Fruit fly (Drosophila melanogaster) whole organism, prepupa: ENCODE measurements around the gene Ccdc39.

Experiments
- Blimp-1 ChIP-seq: fragments of 200-800 bp; sonication (Bioruptor generic); optimal IDR thresholded peaks from 3 replicates; lab custom pipeline; 2017; ENCODE audit warnings: missing biosample characterization, missing genetic modification characterization, mild to moderate bottlenecking, moderate library complexity, missing genetic modification reagents
- CG10631 ChIP-seq: fragments of 200-800 bp; sonication (Bioruptor generic); optimal IDR thresholded peaks from 2 replicates; lab custom pipeline; 2016; ENCODE audit warnings: missing biosample characterization, missing genetic modification characterization
- CG10669 ChIP-seq: fragments of 200-800 bp; sonication (Bioruptor generic); optimal IDR thresholded peaks from 3 replicates; lab custom pipeline; 2018; ENCODE audit warnings: missing biosample characterization, mild to moderate bottlenecking, missing genetic modification characterization, moderate library complexity
- CG11762 ChIP-seq: fragments of 200-800 bp; sonication (Bioruptor generic); optimal IDR thresholded peaks from 3 replicates; lab custom pipeline; 2016; ENCODE audit warnings: missing biosample characterization, missing genetic modification characterization; ENCODE audit not compliant: insufficient read depth
- CG15336 ChIP-seq: fragments of 200-800 bp; sonication (Bioruptor generic); IDR thresholded peaks from 2 replicates; pipeline ENCODE4 v1.3.6; 2022; ENCODE audit warnings: missing biosample characterization, missing genetic modification characterization
- CG3032 ChIP-seq: fragments of 200-800 bp; optimal IDR thresholded peaks from 2 replicates; lab custom pipeline; 2019; ENCODE audit warnings: missing biosample characterization, mild to moderate bottlenecking, missing genetic modification characterization, moderate library complexity
- CG31627 ChIP-seq: fragments of 200-800 bp; sonication (Bioruptor generic); optimal IDR thresholded peaks from 3 replicates; lab custom pipeline; 2016; ENCODE audit warnings: missing biosample characterization, missing genetic modification characterization
- CG32006 ChIP-seq: fragments of 200-800 bp; sonication (Bioruptor generic); optimal IDR thresholded peaks from 3 replicates; lab custom pipeline; 2017; ENCODE audit warnings: missing biosample characterization, mild to moderate bottlenecking, missing genetic modification characterization
- CG3919 ChIP-seq: fragments of 200-800 bp; sonication (Bioruptor generic); optimal IDR thresholded peaks from 3 replicates; lab custom pipeline; 2016; ENCODE audit warnings: missing biosample characterization, missing genetic modification characterization
- CG6163 ChIP-seq: fragments of 200-800 bp; sonication (Bioruptor generic); IDR thresholded peaks from 3 replicates; pipeline ENCODE4 v1.3.6; 2022; ENCODE audit warnings: missing biosample characterization, missing genetic modification characterization
- CG6276 ChIP-seq: fragments of 200-800 bp; sonication (Bioruptor generic); optimal IDR thresholded peaks from 2 replicates; lab custom pipeline; 2017; ENCODE audit warnings: missing biosample characterization, mild to moderate bottlenecking, missing genetic modification characterization
- CG6808 ChIP-seq: fragments of 200-800 bp; sonication (Bioruptor generic); optimal IDR thresholded peaks from 3 replicates; lab custom pipeline; 2017; ENCODE audit warnings: missing biosample characterization, missing genetic modification characterization, mild to moderate bottlenecking, moderate library complexity, missing genetic modification reagents
- CG6854 ChIP-seq: fragments of 200-800 bp; sonication (Bioruptor generic); optimal IDR thresholded peaks from 2 replicates; lab custom pipeline; 2017; ENCODE audit warnings: missing biosample characterization, mild to moderate bottlenecking, missing genetic modification characterization
- CG7368 ChIP-seq: fragments of 200-800 bp; sonication (Bioruptor generic); optimal IDR thresholded peaks from 3 replicates; lab custom pipeline; 2016; ENCODE audit warnings: missing biosample characterization, missing genetic modification characterization
- CG8119 ChIP-seq: fragments of 200-800 bp; sonication (Bioruptor generic); IDR thresholded peaks from 3 replicates; pipeline ENCODE4 v1.3.6; 2022; ENCODE audit warnings: missing biosample characterization, missing genetic modification characterization
- CG8319 ChIP-seq: fragments of 200-800 bp; sonication (Bioruptor generic); optimal IDR thresholded peaks from 3 replicates; lab custom pipeline; 2016; ENCODE audit warnings: missing biosample characterization, missing genetic modification characterization
- CG8632 ChIP-seq: fragments of 200-800 bp; sonication (Bioruptor generic); optimal IDR thresholded peaks from 3 replicates; lab custom pipeline; 2016; ENCODE audit warnings: missing biosample characterization, missing genetic modification characterization
- CG9139 ChIP-seq: fragments of 200-800 bp; sonication (Bioruptor generic); optimal IDR thresholded peaks from 3 replicates; lab custom pipeline; 2017; ENCODE audit warnings: missing biosample characterization, mild to moderate bottlenecking, missing genetic modification characterization
- Eip78C ChIP-seq: fragments of 200-800 bp; sonication (Bioruptor generic); peaks from one replicate; lab custom pipeline; 2016; ENCODE audit warnings: missing biosample characterization, missing genetic modification characterization
- Ets21C ChIP-seq: fragments of 200-800 bp; sonication (Bioruptor generic); optimal IDR thresholded peaks from 3 replicates; lab custom pipeline; 2016; ENCODE audit warnings: missing biosample characterization, missing genetic modification characterization
- Ets96B ChIP-seq: fragments of 200-800 bp; optimal IDR thresholded peaks from 2 replicates; lab custom pipeline; 2019; ENCODE audit warnings: missing biosample characterization, mild to moderate bottlenecking, missing genetic modification characterization, moderate library complexity
- Hr38 ChIP-seq: sonication (Bioruptor generic); optimal IDR thresholded peaks from 2 replicates; lab custom pipeline; 2016; ENCODE audit warnings: missing biosample characterization, missing genetic modification characterization
- Hr39 ChIP-seq: fragments of 200-800 bp; sonication (Bioruptor generic); optimal IDR thresholded peaks from 2 replicates; lab custom pipeline; 2016; ENCODE audit warnings: missing biosample characterization, missing genetic modification characterization
- Hr4 ChIP-seq: fragments of 200-800 bp; sonication (Bioruptor generic); optimal IDR thresholded peaks from 3 replicates; lab custom pipeline; 2016; ENCODE audit warnings: missing biosample characterization, missing genetic modification characterization
- Lpt ChIP-seq: fragments of 200-800 bp; sonication (Bioruptor generic); optimal IDR thresholded peaks from 3 replicates; lab custom pipeline; 2016; ENCODE audit warnings: missing biosample characterization, missing genetic modification characterization
- Met ChIP-seq: fragments of 200-800 bp; sonication (Bioruptor generic); optimal IDR thresholded peaks from 3 replicates; lab custom pipeline; 2016; ENCODE audit warnings: missing biosample characterization, missing genetic modification characterization
- OdsH ChIP-seq: fragments of 200-800 bp; sonication (Bioruptor generic); optimal IDR thresholded peaks from 3 replicates; lab custom pipeline; 2016; ENCODE audit warnings: missing biosample characterization, missing genetic modification characterization
- Smox ChIP-seq: fragments of 200-800 bp; sonication (Bioruptor generic); optimal IDR thresholded peaks from 3 replicates; lab custom pipeline; 2016; ENCODE audit warnings: missing biosample characterization, missing genetic modification characterization
- Sox102F ChIP-seq: fragments of 200-800 bp; sonication (Bioruptor generic); optimal IDR thresholded peaks from 2 replicates; lab custom pipeline; 2016; ENCODE audit warnings: missing biosample characterization, mild to moderate bottlenecking, missing genetic modification characterization
- Sox14 ChIP-seq: fragments of 200-800 bp; sonication (Bioruptor generic); optimal IDR thresholded peaks from 3 replicates; lab custom pipeline; 2016; ENCODE audit warnings: missing biosample characterization, missing genetic modification characterization
- Sox15 ChIP-seq: fragments of 200-800 bp; sonication (Bioruptor generic); optimal IDR thresholded peaks from 3 replicates; lab custom pipeline; 2016; ENCODE audit warnings: missing biosample characterization, missing genetic modification characterization
- achi ChIP-seq: fragments of 200-800 bp; sonication (Bioruptor generic); optimal IDR thresholded peaks from 3 replicates; lab custom pipeline; 2016; ENCODE audit warnings: missing biosample characterization, missing genetic modification characterization
- acj6 ChIP-seq: fragments of 200-800 bp; sonication (Bioruptor generic); optimal IDR thresholded peaks from 3 replicates; lab custom pipeline; 2016; ENCODE audit warnings: missing biosample characterization, missing genetic modification characterization
- cyc ChIP-seq: fragments of 200-800 bp; sonication (Bioruptor generic); optimal IDR thresholded peaks from 3 replicates; lab custom pipeline; 2016; ENCODE audit warnings: missing biosample characterization, missing genetic modification characterization
- dsx ChIP-seq: fragments of 200-800 bp; optimal IDR thresholded peaks from 3 replicates; lab custom pipeline; 2019; ENCODE audit warnings: missing biosample characterization, mild to moderate bottlenecking, missing genetic modification characterization, moderate library complexity; ENCODE audit not compliant: poor library complexity, severe bottlenecking
- esn ChIP-seq: fragments of 200-800 bp; sonication (Bioruptor generic); optimal IDR thresholded peaks from 2 replicates; lab custom pipeline; 2016; ENCODE audit warnings: missing biosample characterization, mild to moderate bottlenecking, missing genetic modification characterization, moderate library complexity
- fd85E ChIP-seq: fragments of 200-800 bp; sonication (Bioruptor generic); optimal IDR thresholded peaks from 3 replicates; lab custom pipeline; 2016; ENCODE audit warnings: missing biosample characterization, missing genetic modification characterization
- fkh ChIP-seq: fragments of 200-800 bp; sonication (Bioruptor generic); optimal IDR thresholded peaks from 3 replicates; lab custom pipeline; 2017; ENCODE audit warnings: missing biosample characterization, mild to moderate bottlenecking, missing genetic modification characterization, moderate library complexity
- lz ChIP-seq: fragments of 200-800 bp; sonication (Bioruptor generic); optimal IDR thresholded peaks from 3 replicates; lab custom pipeline; 2016; ENCODE audit warnings: missing biosample characterization, missing genetic modification characterization
- net ChIP-seq: fragments of 200-800 bp; sonication (Bioruptor generic); optimal IDR thresholded peaks from 3 replicates; lab custom pipeline; 2016; ENCODE audit warnings: missing biosample characterization, missing genetic modification characterization
- pdm3 ChIP-seq: fragments of 200-800 bp; sonication (Bioruptor generic); optimal IDR thresholded peaks from 3 replicates; lab custom pipeline; 2016; ENCODE audit warnings: missing biosample characterization, missing genetic modification characterization
- spab ChIP-seq: fragments of 200-800 bp; sonication (Bioruptor generic); optimal IDR thresholded peaks from 2 replicates; lab custom pipeline; 2017; ENCODE audit warnings: missing biosample characterization, mild to moderate bottlenecking, missing genetic modification characterization, missing genetic modification reagents
- ss ChIP-seq, 2 experiments: fragments of 200-800 bp; sonication (Bioruptor generic); optimal IDR thresholded peaks; 2 replicates in 1 of 2; 3 replicates in 1 of 2; lab custom pipeline; 2017 to 2018; ENCODE audit warnings: mild to moderate bottlenecking in 2 of 2, missing biosample characterization in 2 of 2, missing genetic modification characterization in 2 of 2, moderate library complexity in 1 of 2
- svp ChIP-seq: fragments of 200-800 bp; sonication (Bioruptor generic); peaks from one replicate; lab custom pipeline; 2016; ENCODE audit warnings: missing biosample characterization, missing genetic modification characterization
- topi ChIP-seq: fragments of 200-800 bp; sonication (Bioruptor generic); optimal IDR thresholded peaks from 3 replicates; lab custom pipeline; 2016; ENCODE audit warnings: missing biosample characterization, missing genetic modification characterization
- vri ChIP-seq: fragments of 200-800 bp; sonication (Bioruptor generic); optimal IDR thresholded peaks from 3 replicates; lab custom pipeline; 2016; ENCODE audit warnings: missing biosample characterization, mild to moderate bottlenecking, missing genetic modification characterization

The Ccdc39 gene

DNA sequence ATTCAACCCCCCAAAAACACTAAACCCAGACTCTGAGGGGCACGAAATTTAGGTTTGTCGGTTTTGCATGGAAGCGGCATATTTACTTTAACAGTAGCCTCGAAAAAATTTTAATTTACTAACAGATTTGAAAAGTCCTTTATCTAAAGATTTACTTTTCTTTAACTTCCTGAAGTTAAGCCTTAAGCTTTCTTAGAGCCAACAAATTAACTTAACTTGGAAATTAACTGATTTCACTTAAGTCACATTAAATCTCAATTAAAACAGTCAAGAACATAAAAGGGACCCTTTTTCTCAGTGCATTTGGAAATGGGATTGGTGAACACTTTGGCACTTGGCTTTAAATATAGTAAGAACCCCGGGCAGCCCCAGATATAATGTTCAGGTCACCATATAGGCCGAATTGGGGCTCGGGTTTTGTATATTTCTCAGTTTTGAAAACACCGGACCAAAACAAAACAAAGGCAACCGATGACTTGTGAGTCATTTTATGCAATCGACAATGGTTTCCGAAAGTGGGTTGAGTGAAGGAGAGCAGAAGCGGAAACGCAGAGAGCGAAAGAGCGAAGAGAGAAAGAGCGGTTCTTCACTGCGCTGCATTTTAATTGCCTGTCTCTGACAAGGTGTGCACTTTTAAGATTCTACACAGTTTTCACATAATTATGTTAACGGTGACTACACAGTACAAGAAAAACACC is 45.9 kb downstream of the Ccdc39 start (continued):
- TF ChIP-seq esn = peak; percentile 48
- TF ChIP-seq CG3919 = peak; percentile 32
- peak; percentile 49 for TF ChIP-seq achi (GFP tag; lab: Kevin White, UChicago)

DNA sequence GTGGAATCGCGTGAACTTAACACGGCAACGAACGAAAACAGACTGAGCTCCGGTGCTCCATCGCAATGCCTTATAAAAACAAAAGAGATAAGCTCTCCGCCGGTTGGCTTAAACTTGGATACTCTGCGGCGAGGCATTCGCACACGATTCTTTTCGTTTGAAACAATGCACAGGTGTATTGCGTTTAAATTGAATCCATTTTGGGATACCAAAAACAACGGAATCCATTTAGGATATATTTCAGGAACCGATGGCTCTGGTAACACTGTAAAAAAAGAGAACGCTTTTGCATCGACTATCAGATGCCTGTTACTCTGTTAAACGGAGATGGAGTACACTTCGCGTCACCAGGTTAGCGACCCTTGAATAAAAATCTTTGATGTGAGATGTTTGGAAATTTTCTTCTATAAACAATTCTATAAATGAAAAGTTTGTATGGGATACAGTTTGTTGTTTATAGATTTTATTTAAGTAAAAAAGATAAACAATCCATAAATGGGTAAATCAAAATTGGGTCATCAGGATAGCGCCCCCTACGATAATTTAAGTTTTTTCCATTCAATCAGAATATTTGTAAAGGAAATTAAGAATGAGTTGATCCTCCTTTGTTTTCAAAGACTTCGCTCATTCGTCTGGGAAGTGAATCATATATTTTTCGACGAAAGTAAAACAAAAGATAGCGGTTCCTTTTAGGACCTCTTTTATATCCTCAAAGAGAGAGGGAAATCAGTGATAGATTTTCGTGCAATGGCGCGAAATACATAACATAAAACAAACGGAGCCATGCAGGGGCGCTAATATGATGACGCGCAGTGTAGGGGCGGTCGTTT is 52.5 kb downstream of the Ccdc39 start, which contains the start of gene Nep2:
Nep2 (minus strand) TSS at position 51 of the 830 bp plus-strand sequence.
- TF ChIP-seq esn (peak; percentile 65), net (GFP tag; lab: Kevin White, UChicago) (peak; percentile 58), pdm3 (GFP tag; lab: Kevin White, UChicago) (peak; percentile 69), CG6163 (GFP tag; lab: Robert Waterston, UW) (peak; percentile 19; the same call in 1 of the 3 replicates), CG10669 (GFP tag; lab: Kevin White, UChicago) (peak; percentile 47), Sox14 (GFP tag; lab: Kevin White, UChicago) (peak; percentile 71), CG3032 (tag; lab: Kevin White, UChicago) (peak; percentile 42), Hr4 (GFP tag; lab: Kevin White, UChicago) (peak; percentile 74), Ets21C (GFP tag; lab: Kevin White, UChicago) (no peak), Hr39 (GFP tag; lab: Kevin White, UChicago) (peak; percentile 21), Smox (peak; percentile 64), CG15336 (GFP tag; lab: Robert Waterston, UW) (no peak; the same call in 1 of the 2 replicates), CG6854 (no peak), CG3919 (peak; percentile 64), Met (GFP tag; lab: Kevin White, UChicago) (peak; percentile 63), CG31627 (peak; percentile 32), achi (GFP tag; lab: Kevin White, UChicago) (peak; percentile 62), vri (GFP tag; lab: Kevin White, UChicago) (no peak), Lpt (GFP tag; lab: Kevin White, UChicago) (no peak), CG7368 (GFP tag; lab: Kevin White, UChicago) (peak; percentile 11), Sox102F (GFP tag; lab: Kevin White, UChicago) (peak; percentile 38), spab (GFP tag; lab: Kevin White, UChicago) (peak; percentile 54), Sox15 (GFP tag; lab: Kevin White, UChicago) (peak; percentile 29), CG11762 (peak; percentile 16), fd85E (GFP tag; lab: Kevin White, UChicago) (no peak), Blimp-1 (no peak), Ets96B (tag; lab: Kevin White, UChicago) (peak; percentile 15), Eip78C (GFP tag; lab: Kevin White, UChicago) (peak; percentile 93), dsx (no peak), CG10631 (GFP tag; lab: Kevin White, UChicago) (peak; percentile 59), fkh (GFP tag; lab: Kevin White, UChicago) (no peak), topi (GFP tag; lab: Kevin White, UChicago) (peak; percentile 62), svp (GFP tag; lab: Kevin White, UChicago) (peak; percentile 78), Hr38 (GFP tag; lab: Kevin White, UChicago) (no peak), CG8319 (peak; percentile 31), CG8119 (GFP tag; lab: Robert Waterston, UW) (peak; percentile 34; the same call in 1 of the 3 replicates), cyc (GFP tag; lab: Kevin White, UChicago) (peak; percentile 32), CG32006 (GFP tag; lab: Kevin White, UChicago) (peak; percentile 86), ss (GFP tag; optimal IDR thresholded peaks at IDR 0.05; lab: Kevin White, UChicago) (peak; percentile 50 to 51), CG6276 (GFP tag; lab: Kevin White, UChicago) (peak; percentile 77), CG6808 (GFP tag; lab: Kevin White, UChicago) (peak; percentile 75), lz (GFP tag; lab: Kevin White, UChicago) (peak; percentile 57), CG8632 (GFP tag; lab: Kevin White, UChicago) (peak; percentile 7), CG9139 (GFP tag; lab: Kevin White, UChicago) (no peak), OdsH (GFP tag; lab: Kevin White, UChicago) (peak; percentile 43), acj6 (peak; percentile 64)
